Fruit fly (Drosophila melanogaster) Kc167 (cell line): ENCODE measurements around the gene CG2818.

Experiments used
- Myc ChIP-seq: fragments of >200 bp; optimal IDR thresholded peaks from 2 replicates; lab custom pipeline; 2017; ENCODE audit warnings: missing external identifiers
- Sin3A ChIP-seq: fragments of >200 bp; optimal IDR thresholded peaks from 2 replicates; lab custom pipeline; 2018; ENCODE audit warnings: missing external identifiers
- h ChIP-seq: fragments of >200 bp; optimal IDR thresholded peaks from 3 replicates; lab custom pipeline; 2018; ENCODE audit warnings: missing external identifiers
- psq ChIP-seq: fragments of >200 bp; optimal IDR thresholded peaks from 2 replicates; lab custom pipeline; 2017; ENCODE audit warnings: missing external identifiers

- TF ChIP-seq h (lab: Kevin White, UChicago) (no peak), Myc (no peak), psq (no peak), Sin3A (lab: Kevin White, UChicago) (no peak)
Observed at dm6 chr2L:3701526-3701925, 11.6 kb upstream of the CG2818 start, which contains the start of gene CG43145.
